Fruit fly (Drosophila melanogaster): ENCODE measurements around the gene CG7290.

The CG7290 gene

DNA sequence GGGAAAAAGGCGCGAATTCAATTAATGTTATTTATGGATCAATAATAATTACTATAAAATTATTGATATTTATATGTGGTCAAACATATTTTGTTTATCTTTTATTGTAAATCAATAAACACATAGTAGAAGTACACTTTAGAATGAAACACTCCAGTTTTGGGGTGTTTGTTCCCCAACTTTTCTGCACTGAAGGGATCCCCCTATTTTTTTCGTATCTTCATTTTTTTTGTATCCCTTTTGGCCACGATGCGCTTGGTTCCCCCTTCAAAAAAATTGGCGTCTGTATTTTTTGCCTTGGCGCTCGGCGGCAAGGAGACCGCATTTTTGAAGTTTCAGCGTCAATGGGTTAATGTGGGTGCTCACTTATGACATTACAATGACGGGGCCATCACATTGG is 34.9 kb upstream of the CG7290 start, which contains the start of gene Clc:
Clc (plus strand) TSS at position 301 of the 400 bp plus-strand sequence.
- TF ChIP-seq Rel (GFP tag; optimal IDR thresholded peaks at IDR 0.05) (no peak), Rel (tag; optimal IDR thresholded peaks at IDR 0.05) (peak; percentile 62), OdsH (GFP tag; optimal IDR thresholded peaks at IDR 0.05) (no peak), Hnf4 (GFP tag; optimal IDR thresholded peaks at IDR 0.05) (no peak)

DNA sequence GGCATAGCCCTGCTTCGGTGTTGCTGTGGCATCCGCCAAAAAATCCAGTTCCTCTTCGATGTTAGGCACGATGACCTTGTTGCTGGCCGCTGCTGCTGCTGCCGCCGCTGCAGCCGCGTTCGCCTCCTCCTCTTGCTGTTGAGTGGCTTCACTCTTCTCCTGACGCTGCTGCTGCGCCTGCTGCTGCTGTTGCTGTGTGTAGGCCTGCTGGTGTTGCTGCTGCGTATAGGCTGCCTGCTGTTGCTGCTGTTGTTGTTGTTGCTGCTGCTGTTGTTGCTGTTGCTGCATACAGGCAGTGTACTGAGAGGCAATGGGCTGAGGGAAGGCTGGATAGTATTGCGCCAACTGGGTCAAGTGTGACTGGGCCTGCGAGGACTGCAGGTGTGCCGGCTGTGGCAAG is 31.3 kb upstream of the CG7290 start:
- no peak for TF ChIP-seq Myc (optimal IDR thresholded peaks at IDR 0.05)
- peak; percentile 96 for TF ChIP-seq Dfd (GFP tag; optimal IDR thresholded peaks at IDR 0.05)

- no peak for TF ChIP-seq dmrt93B (GFP tag; optimal IDR thresholded peaks at IDR 0.05)
- no peak for TF ChIP-seq sv (GFP tag; optimal IDR thresholded peaks at IDR 0.05)
- no peak for TF ChIP-seq rgr (GFP tag; optimal IDR thresholded peaks at IDR 0.05)
- no peak for TF ChIP-seq GATAd (GFP tag; optimal IDR thresholded peaks at IDR 0.05)
- no peak for TF ChIP-seq Sp1 (GFP tag; optimal IDR thresholded peaks at IDR 0.05)
- no peak for TF ChIP-seq woc (GFP tag; optimal IDR thresholded peaks at IDR 0.05)
- TF ChIP-seq psq (GFP tag; optimal IDR thresholded peaks at IDR 0.05), result no peak
- no peak for TF ChIP-seq Abd-B (GFP tag; optimal IDR thresholded peaks at IDR 0.05)
- TF ChIP-seq Dfd (GFP tag; optimal IDR thresholded peaks at IDR 0.05), result no peak
These were observed 25.5 kb upstream of the CG7290 start, which contains the start of gene CG13813 for dm6 chr3L:20231369-20231768. CG13813 (plus strand) TSS chr3L:20231669.

- peak; percentile 80 for TF ChIP-seq Dif (GFP tag; optimal IDR thresholded peaks at IDR 0.05; ENCODE audit: partially characterized antibody)
- no peak for TF ChIP-seq Myc (optimal IDR thresholded peaks at IDR 0.05)
These were observed 24.4 kb upstream of the CG7290 start for dm6 chr3L:20230178-20230775.

- TF ChIP-seq Dif (GFP tag; optimal IDR thresholded peaks at IDR 0.05; ENCODE audit: partially characterized antibody) (peak; percentile 69), Mio (GFP tag; optimal IDR thresholded peaks at IDR 0.05) (no peak), dl (GFP tag; optimal IDR thresholded peaks at IDR 0.05; ENCODE audit: insufficient read depth in 1 of 2, partially characterized antibody in 2 of 2) (peak in 1 of 2 experiments; percentile 54), Myc (optimal IDR thresholded peaks at IDR 0.05) (peak; percentile 45), Vsx2 (GFP tag; optimal IDR thresholded peaks at IDR 0.05; ENCODE audit: partially characterized antibody) (peak; percentile 92), br (GFP tag; optimal IDR thresholded peaks at IDR 0.05) (no peak)
These were observed 20.3 kb upstream of the CG7290 start for dm6 chr3L:20226153-20226552.

DNA sequence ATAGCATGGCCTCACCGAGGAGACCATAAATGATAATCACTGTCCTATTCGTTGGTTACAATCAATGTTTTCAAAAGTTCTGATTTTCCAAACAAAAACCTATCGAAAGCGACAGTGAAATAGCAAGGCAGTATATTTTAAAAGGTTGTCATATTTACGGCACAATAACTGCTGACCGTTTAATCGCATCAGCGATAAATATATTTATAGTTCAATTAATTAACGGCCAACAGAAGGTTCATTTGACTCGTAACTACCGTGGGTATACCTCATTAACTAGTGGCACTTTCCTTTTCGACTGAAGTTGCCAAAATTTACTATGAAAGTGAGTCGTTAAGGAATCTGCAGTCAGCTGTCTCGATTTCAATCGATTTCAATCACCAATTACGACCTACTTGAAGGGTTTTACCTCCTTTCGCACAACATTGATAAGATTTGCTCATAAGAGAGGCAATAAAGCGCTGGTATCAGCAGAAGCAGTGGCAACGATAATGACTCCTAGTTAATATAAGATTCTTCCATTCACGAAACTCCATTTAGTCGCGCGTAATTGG is 17.6 kb upstream of the CG7290 start, which contains the start of gene CG17147:
CG17147 (plus strand) TSS at position 535 of the 554 bp plus-strand sequence.
- TF ChIP-seq CG32264 (GFP tag; optimal IDR thresholded peaks at IDR 0.05) (no peak), Mio (GFP tag; optimal IDR thresholded peaks at IDR 0.05) (no peak), Rel (GFP tag; optimal IDR thresholded peaks at IDR 0.05) (no peak), Rel (tag; optimal IDR thresholded peaks at IDR 0.05) (no peak), brk (GFP tag; optimal IDR thresholded peaks at IDR 0.05) (no peak)

DNA sequence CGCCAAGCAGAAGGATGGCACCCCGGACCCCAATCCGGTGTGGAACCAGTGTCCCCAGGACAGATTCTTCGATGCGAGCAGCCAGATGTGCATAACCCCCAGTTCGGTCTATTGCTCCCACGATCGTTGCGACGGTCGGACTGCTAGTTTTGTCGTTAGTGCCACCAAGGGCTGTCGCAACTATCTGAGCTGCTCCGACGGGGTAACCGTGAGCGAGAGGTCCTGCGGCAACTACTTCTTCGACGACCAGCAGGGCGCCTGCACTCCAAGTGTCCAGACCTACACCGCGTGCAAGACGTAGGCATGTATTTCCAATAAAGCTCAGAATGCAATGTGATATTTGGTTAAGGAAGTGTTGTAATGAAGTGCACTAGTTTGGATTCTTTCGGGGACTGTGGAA is 16.8 kb upstream of the CG7290 start:
- TF ChIP-seq GATAd (GFP tag; optimal IDR thresholded peaks at IDR 0.05) (no peak), HLH106 (tag; optimal IDR thresholded peaks at IDR 0.05) (no peak), brk (GFP tag; optimal IDR thresholded peaks at IDR 0.05) (no peak), Dfd (GFP tag; optimal IDR thresholded peaks at IDR 0.05) (no peak), N (GFP tag; optimal IDR thresholded peaks at IDR 0.05) (no peak), tai (GFP tag; optimal IDR thresholded peaks at IDR 0.05) (no peak), foxo (GFP tag; optimal IDR thresholded peaks at IDR 0.05) (no peak), woc (GFP tag; optimal IDR thresholded peaks at IDR 0.05) (no peak), br (GFP tag; optimal IDR thresholded peaks at IDR 0.05) (no peak), Hnf4 (GFP tag; optimal IDR thresholded peaks at IDR 0.05) (no peak), Jra (GFP tag; optimal IDR thresholded peaks at IDR 0.05) (no peak), OdsH (GFP tag; optimal IDR thresholded peaks at IDR 0.05) (no peak), Sp1 (GFP tag; optimal IDR thresholded peaks at IDR 0.05) (no peak), pan (optimal IDR thresholded peaks at IDR 0.05) (no peak), rgr (GFP tag; optimal IDR thresholded peaks at IDR 0.05) (no peak), jim (GFP tag; optimal IDR thresholded peaks at IDR 0.05) (no peak), dsf (GFP tag; optimal IDR thresholded peaks at IDR 0.05; ENCODE audit: borderline replicate concordance) (no peak)
